ENCODE assay signal across 5 worm cellular contexts in the genomic region with DNA sequence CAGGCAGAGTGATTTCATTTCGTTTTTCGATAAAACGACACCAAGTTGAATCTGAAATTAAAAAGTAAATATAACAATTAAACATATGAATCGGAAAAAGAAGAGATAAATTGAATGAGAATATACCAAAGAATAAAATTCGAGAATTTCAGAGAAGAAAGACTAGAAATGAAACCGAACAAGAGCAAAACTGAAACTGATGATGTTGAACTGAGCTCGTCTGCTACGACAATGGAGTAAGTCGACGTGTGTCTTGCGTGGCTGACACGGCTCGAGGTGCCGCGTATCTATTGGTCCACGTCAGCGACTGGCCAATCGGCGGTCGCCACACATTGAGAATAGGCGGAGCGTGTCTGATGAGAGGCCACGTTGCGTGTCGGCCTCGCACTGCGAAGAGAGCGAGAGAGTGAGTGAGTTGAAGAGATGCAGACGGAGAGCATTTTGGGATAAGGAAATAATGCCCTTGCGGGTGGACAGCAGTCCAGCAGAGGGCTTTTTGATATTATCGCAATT.
TF ChIP-seq lines count a peak whose summit lies in the region.

crt-1 (minus strand) TSS at position 51 of the 513 bp plus-strand sequence.

TF ChIP-seq in whole organism, L1 larva, 84 proteins besides CTCF, POLR2A, EP300 and RAD21 (continues in another document):
- TF ChIP-seq hlh-17 (GFP tag; optimal IDR thresholded peaks at IDR 0.05; lab: Kevin White, UChicago; ENCODE audit: borderline replicate concordance) (no peak), lin-35 (GFP tag; optimal IDR thresholded peaks at IDR 0.05; lab: Kevin White, UChicago) (peak; percentile 88), nhr-47 (tag; optimal IDR thresholded peaks at IDR 0.05; lab: Kevin White, UChicago) (peak; percentile 97), ceh-82 (tag; optimal IDR thresholded peaks at IDR 0.05; lab: Kevin White, UChicago) (peak; percentile 76 to 92 (median 89)), aly-2 (tag; optimal IDR thresholded peaks at IDR 0.05; lab: Kevin White, UChicago) (peak; percentile 52), snu-23 (GFP tag; optimal IDR thresholded peaks at IDR 0.05; lab: Kevin White, UChicago) (peak; percentile 96), rnt-1 (tag; optimal IDR thresholded peaks at IDR 0.05; lab: Kevin White, UChicago) (peak; percentile 94), ces-1 (GFP tag; optimal IDR thresholded peaks at IDR 0.05; lab: Kevin White, UChicago) (no peak), zag-1 (tag; optimal IDR thresholded peaks at IDR 0.05; lab: Kevin White, UChicago) (no peak), F16B12.6 (tag; optimal IDR thresholded peaks at IDR 0.05; lab: Kevin White, UChicago) (peak; percentile 62), aha-1 (tag; optimal IDR thresholded peaks at IDR 0.05; lab: Kevin White, UChicago) (peak; percentile 44), nhr-71 (tag; optimal IDR thresholded peaks at IDR 0.05; lab: Kevin White, UChicago) (peak; percentile 99), skn-1 (tag; optimal IDR thresholded peaks at IDR 0.05; lab: Kevin White, UChicago) (peak; percentile 73), nhr-84 (tag; optimal IDR thresholded peaks at IDR 0.05; lab: Kevin White, UChicago) (no peak), Y116A8C.19 (tag; optimal IDR thresholded peaks at IDR 0.05; lab: Kevin White, UChicago; ENCODE audit: borderline replicate concordance) (no peak), jun-1 (tag; optimal IDR thresholded peaks at IDR 0.05; lab: Kevin White, UChicago) (peak; percentile 84)

TF ChIP-seq in whole organism, L3 larva, 47 proteins besides CTCF, POLR2A, EP300 and RAD21 (continues in another document):
- peak; percentile 71 for TF ChIP-seq tbx-2 (tag; optimal IDR thresholded peaks at IDR 0.05; lab: Kevin White, UChicago)
- peak; percentile 57 for TF ChIP-seq snpc-4 (tag; optimal IDR thresholded peaks at IDR 0.05; lab: Kevin White, UChicago)
- TF ChIP-seq daf-12 (tag; optimal IDR thresholded peaks at IDR 0.05; lab: Kevin White, UChicago), result no peak
- peak; percentile 83 for TF ChIP-seq nhr-23 (tag; optimal IDR thresholded peaks at IDR 0.05; lab: Kevin White, UChicago)
- TF ChIP-seq nhr-11 (tag; optimal IDR thresholded peaks at IDR 0.05; lab: Kevin White, UChicago), result peak; percentile 44
- peak; percentile 31 for TF ChIP-seq nhr-43 (tag; optimal IDR thresholded peaks at IDR 0.05; lab: Kevin White, UChicago; ENCODE audit: poor library complexity, severe bottlenecking)
- peak; percentile 45 for TF ChIP-seq ama-1 (optimal IDR thresholded peaks at IDR 0.05; lab: Kevin White, UChicago)
- TF ChIP-seq jun-1 (tag; optimal IDR thresholded peaks at IDR 0.05; lab: Kevin White, UChicago), result peak; percentile 87
- TF ChIP-seq skn-1 (tag; optimal IDR thresholded peaks at IDR 0.05; lab: Kevin White, UChicago), result peak; percentile 79
- TF ChIP-seq nfya-1 (tag; optimal IDR thresholded peaks at IDR 0.05; lab: Kevin White, UChicago; ENCODE audit: insufficient read depth), result peak; percentile 100
- peak; percentile 65 for TF ChIP-seq elt-1 (tag; optimal IDR thresholded peaks at IDR 0.05; lab: Kevin White, UChicago)
- TF ChIP-seq egl-27 (tag; optimal IDR thresholded peaks at IDR 0.05; lab: Kevin White, UChicago), result no peak
- TF ChIP-seq lin-15B (tag; optimal IDR thresholded peaks at IDR 0.05; lab: Kevin White, UChicago), result peak; percentile 97
- no peak for TF ChIP-seq unc-39 (tag; optimal IDR thresholded peaks at IDR 0.05; lab: Kevin White, UChicago)
- TF ChIP-seq hmg-11 (tag; optimal IDR thresholded peaks at IDR 0.05; lab: Kevin White, UChicago), result peak; percentile 80
- no peak for TF ChIP-seq ceh-9 (tag; optimal IDR thresholded peaks at IDR 0.05; lab: Kevin White, UChicago)
- peak in 1 of 3 experiments; percentile 20 for TF ChIP-seq elt-3 (tag; optimal IDR thresholded peaks at IDR 0.05; lab: Kevin White, UChicago)

TF ChIP-seq in whole organism, early embryonic, 17 proteins besides CTCF, POLR2A, EP300 and RAD21:
- TF ChIP-seq ceh-36 (tag; optimal IDR thresholded peaks at IDR 0.05; lab: Kevin White, UChicago) (no peak), hnd-1 (tag; optimal IDR thresholded peaks at IDR 0.05; lab: Kevin White, UChicago) (no peak), ets-7 (tag; optimal IDR thresholded peaks at IDR 0.05; lab: Kevin White, UChicago) (no peak), hmbx-1 (tag; optimal IDR thresholded peaks at IDR 0.05; lab: Kevin White, UChicago) (no peak), aly-1 (tag; optimal IDR thresholded peaks at IDR 0.05; lab: Kevin White, UChicago) (no peak), flt-1 (GFP tag; IDR thresholded peaks at IDR 0.05; lab: Robert Waterston, UW) (no peak), sea-1 (GFP tag; conservative IDR thresholded peaks at IDR 0.05; lab: Robert Waterston, UW) (0 out of 2 replicates have a peak, but pooled peaks have one; percentile 43), ceh-13 (GFP tag; optimal IDR thresholded peaks at IDR 0.05; lab: Kevin White, UChicago) (no peak), tbx-11 (GFP tag; IDR thresholded peaks at IDR 0.05; lab: Robert Waterston, UW) (no peak), hmg-4 (GFP tag; optimal IDR thresholded peaks at IDR 0.05; lab: Kevin White, UChicago) (peak; percentile 59), tra-4 (tag; optimal IDR thresholded peaks at IDR 0.05; lab: Kevin White, UChicago) (no peak), B0310.2 (tag; optimal IDR thresholded peaks at IDR 0.05; lab: Kevin White, UChicago) (no peak), tbx-37 (GFP tag; conservative IDR thresholded peaks at IDR 0.05; lab: Robert Waterston, UW) (no peak), scrt-1 (GFP tag; IDR thresholded peaks at IDR 0.05; lab: Robert Waterston, UW) (no peak), F13C5.2 (tag; optimal IDR thresholded peaks at IDR 0.05; lab: Kevin White, UChicago) (peak; percentile 33)

TF ChIP-seq in whole organism, midembryonic, 9 proteins besides CTCF, POLR2A, EP300 and RAD21:
- TF ChIP-seq ref-1 (GFP tag; conservative IDR thresholded peaks at IDR 0.05; lab: Robert Waterston, UW) (no peak), flt-1 (GFP tag; IDR thresholded peaks at IDR 0.05; lab: Robert Waterston, UW) (peak; percentile 61), ztf-29 (GFP tag; IDR thresholded peaks at IDR 0.05; lab: Robert Waterston, UW) (no peak; the same call in 1 of the 2 replicates), cog-1 (tag; optimal IDR thresholded peaks at IDR 0.05; lab: Kevin White, UChicago) (peak; percentile 79), klf-2 (GFP tag; conservative IDR thresholded peaks at IDR 0.05; lab: Robert Waterston, UW) (no peak), T22C8.4 (GFP tag; IDR thresholded peaks at IDR 0.05; lab: Robert Waterston, UW) (no peak)
TF ChIP-seq in whole organism, midembryonic: peak in this region for 2.

TF ChIP-seq in whole organism, young adult, 124 proteins besides CTCF, POLR2A, EP300 and RAD21 (continues in another document):
- TF ChIP-seq gei-17 (GFP tag; optimal IDR thresholded peaks at IDR 0.05; lab: Kevin White, UChicago) (peak; percentile 66), ZK185.1 (tag; optimal IDR thresholded peaks at IDR 0.05; lab: Kevin White, UChicago; ENCODE audit: poor library complexity, severe bottlenecking) (peak; percentile 81), B0261.1 (tag; optimal IDR thresholded peaks at IDR 0.05; lab: Kevin White, UChicago) (no peak), lin-54 (GFP tag; optimal IDR thresholded peaks at IDR 0.05; lab: Kevin White, UChicago) (peak; percentile 86), dpl-1 (GFP tag; optimal IDR thresholded peaks at IDR 0.05; lab: Kevin White, UChicago) (no peak), T26A5.8 (tag; optimal IDR thresholded peaks at IDR 0.05; lab: Kevin White, UChicago) (no peak), nhr-179 (tag; optimal IDR thresholded peaks at IDR 0.05; lab: Kevin White, UChicago) (no peak), ceh-91 (GFP tag; IDR thresholded peaks at IDR 0.05; lab: Robert Waterston, UW) (no peak), mcd-1 (GFP tag; IDR thresholded peaks at IDR 0.05; lab: Robert Waterston, UW) (peak; percentile 86), Y79H2A.3 (GFP tag; conservative IDR thresholded peaks at IDR 0.05; lab: Robert Waterston, UW) (peak; percentile 59; the same call in 1 of the 2 replicates), snpc-1.1 (tag; optimal IDR thresholded peaks at IDR 0.05; lab: Kevin White, UChicago; ENCODE audit: insufficient read depth) (no peak), zim-3 (tag; optimal IDR thresholded peaks at IDR 0.05; lab: Kevin White, UChicago) (no peak), sdz-38 (tag; optimal IDR thresholded peaks at IDR 0.05; lab: Kevin White, UChicago) (no peak), xnd-1 (tag; optimal IDR thresholded peaks at IDR 0.05; lab: Kevin White, UChicago) (no peak), lir-1 (GFP tag; conservative IDR thresholded peaks at IDR 0.05; lab: Robert Waterston, UW) (0 out of 2 replicates have a peak, but pooled peaks have one; percentile 26), pha-4 (tag; optimal IDR thresholded peaks at IDR 0.05; lab: Kevin White, UChicago) (no peak), akir-1 (GFP tag; optimal IDR thresholded peaks at IDR 0.05; lab: Kevin White, UChicago) (no peak), egl-44 (GFP tag; IDR thresholded peaks at IDR 0.05; lab: Robert Waterston, UW) (no peak), ama-1 (optimal IDR thresholded peaks at IDR 0.05; lab: Kevin White, UChicago) (no peak), ama-1 (GFP tag; optimal IDR thresholded peaks at IDR 0.05; lab: Kevin White, UChicago) (no peak), ztf-26 (tag; optimal IDR thresholded peaks at IDR 0.05; lab: Kevin White, UChicago) (peak; percentile 81), ztf-28 (GFP tag; IDR thresholded peaks at IDR 0.05; lab: Robert Waterston, UW) (no peak), egrh-3 (GFP tag; IDR thresholded peaks at IDR 0.05; lab: Robert Waterston, UW) (peak; percentile 32; the same call in 1 of the 2 replicates), mxl-1 (tag; optimal IDR thresholded peaks at IDR 0.05; lab: Kevin White, UChicago) (no peak), nhr-80 (tag; optimal IDR thresholded peaks at IDR 0.05; lab: Kevin White, UChicago) (peak; percentile 89), pbrm-1 (GFP tag; IDR thresholded peaks at IDR 0.05; lab: Robert Waterston, UW) (peak; percentile 87), ztf-3 (GFP tag; optimal IDR thresholded peaks at IDR 0.05; lab: Kevin White, UChicago) (peak; percentile 50), D2030.7 (GFP tag; IDR thresholded peaks at IDR 0.05; lab: Robert Waterston, UW) (peak; percentile 36; the same call in 1 of the 2 replicates), Y53F4B.3 (GFP tag; IDR thresholded peaks at IDR 0.05; lab: Robert Waterston, UW) (no peak), mes-4 (tag; optimal IDR thresholded peaks at IDR 0.05; lab: Kevin White, UChicago) (no peak), lsl-1 (GFP tag; optimal IDR thresholded peaks at IDR 0.05; lab: Kevin White, UChicago) (no peak), nfyb-1 (GFP tag; IDR thresholded peaks at IDR 0.05; lab: Robert Waterston, UW) (peak; percentile 100), nfya-1 (tag; optimal IDR thresholded peaks at IDR 0.05; lab: Kevin White, UChicago; ENCODE audit: borderline replicate concordance, insufficient read depth) (no peak), B0019.2 (GFP tag; conservative IDR thresholded peaks at IDR 0.05; lab: Robert Waterston, UW) (no peak), K12H6.12 (tag; optimal IDR thresholded peaks at IDR 0.05; lab: Kevin White, UChicago) (peak; percentile 88), mel-28 (tag; optimal IDR thresholded peaks at IDR 0.05; lab: Kevin White, UChicago; ENCODE audit: borderline replicate concordance) (no peak)

Comparison
In these comparisons a context has a peak if more than half of its experiments do, and no peak if none do; other contexts are left out.
1. Of the 8 proteins assayed by ChIP-seq in both whole organism, young adult and whole organism, L1 larva: peak only in whole organism, young adult: none; only in whole organism, L1 larva: ama-1, dpl-1, efl-1 and unc-130; in both: nhr-90 and snpc-4; in neither: 1; mixed calls (peak in some experiments, not most) for 1.